Fruit fly (Drosophila melanogaster): Measurements from ENCODE around the gene CG8188.

DNA sequence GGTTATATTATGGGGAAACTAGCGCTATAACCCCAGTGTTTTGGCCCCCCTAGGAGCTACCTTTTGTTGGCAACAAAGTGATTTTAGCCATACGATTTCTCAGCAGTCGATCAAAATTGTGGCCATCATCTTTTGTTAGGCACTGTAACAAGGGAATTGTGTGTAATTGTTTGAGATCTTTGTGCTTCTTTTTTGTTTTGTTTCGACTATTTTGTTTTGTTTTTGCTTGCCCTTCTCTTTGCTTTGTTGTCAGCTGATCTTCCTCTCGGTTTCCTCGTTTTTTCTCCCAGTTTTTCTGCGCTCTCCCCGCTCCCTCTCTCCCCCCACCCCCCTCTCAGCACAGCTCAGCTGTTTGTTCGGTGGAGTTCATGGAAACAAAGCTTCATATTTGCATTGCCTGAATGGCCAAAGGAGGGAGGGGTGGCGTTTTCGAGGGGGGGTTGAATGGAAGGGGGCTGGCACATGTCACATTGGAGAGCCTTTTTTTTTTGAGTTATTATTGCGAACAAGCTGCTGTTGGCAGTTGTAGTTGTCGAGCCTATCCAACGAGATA, 23.2 kb upstream of the CG8188 start:
- TF ChIP-seq D1 (tag; optimal IDR thresholded peaks at IDR 0.05) (no peak), CG4496 (GFP tag; IDR thresholded peaks at IDR 0.05) (no peak), EcR (GFP tag; optimal IDR thresholded peaks at IDR 0.05) (peak; percentile 90), Ets98B (GFP tag; IDR thresholded peaks at IDR 0.05) (no peak)
